Worm (Caenorhabditis elegans): Measurements from ENCODE around the gene F32D8.5.

DNA sequence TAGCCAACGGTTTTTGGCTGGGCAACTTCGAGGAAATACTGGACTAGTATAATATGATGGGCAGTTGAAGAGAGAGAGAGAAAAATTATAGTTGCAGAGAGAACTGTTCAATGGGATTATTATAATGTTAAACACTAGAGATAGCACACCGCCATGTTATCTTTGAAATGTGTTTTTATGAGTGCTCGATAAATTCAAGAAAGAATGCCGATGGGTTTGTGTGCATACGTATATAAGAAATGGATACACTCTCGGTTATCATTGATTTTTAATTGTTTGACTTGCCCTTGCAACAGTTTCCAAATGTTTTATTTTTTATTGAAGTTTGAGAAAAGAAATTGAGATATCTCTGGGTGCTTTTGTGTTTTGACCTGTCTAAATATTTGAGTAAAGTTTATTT lies 42.1 kb downstream of the F32D8.5 start, which contains the start of gene F17C11.12:
- no peak for TF ChIP-seq pes-1 (GFP tag; IDR thresholded peaks at IDR 0.05)
- no peak for TF ChIP-seq ama-1 (optimal IDR thresholded peaks at IDR 0.05)
- no peak for TF ChIP-seq hmg-4 (GFP tag; optimal IDR thresholded peaks at IDR 0.05)
- no peak for TF ChIP-seq B0310.2 (tag; optimal IDR thresholded peaks at IDR 0.05)
- no peak for TF ChIP-seq aly-1 (tag; optimal IDR thresholded peaks at IDR 0.05)
- TF ChIP-seq hmbx-1 (tag; optimal IDR thresholded peaks at IDR 0.05) = no peak
